Worm (Caenorhabditis elegans) whole organism, L1 larva: Measurements from ENCODE around the gene prdx-2.

Experiments used
- C16A3.4 ChIP-seq: fragments of 150-350 bp; optimal IDR thresholded peaks from 2 replicates; lab custom pipeline; 2014; ENCODE audit warnings: missing biosample characterization, missing genetic modification characterization
- Y116A8C.19 ChIP-seq: sonication (generic microtip); optimal IDR thresholded peaks from 2 replicates; lab custom pipeline; 2016; ENCODE audit warnings: missing compliant biosample characterization, missing genetic modification characterization, borderline replicate concordance
- aha-1 ChIP-seq: fragments of 150-350 bp; optimal IDR thresholded peaks from 2 replicates; lab custom pipeline; 2014; ENCODE audit warnings: missing biosample characterization, missing genetic modification characterization
- aly-2 ChIP-seq: fragments of 150-350 bp; optimal IDR thresholded peaks from 2 replicates; lab custom pipeline; 2014; ENCODE audit warnings: missing biosample characterization, missing genetic modification characterization
- blmp-1 ChIP-seq: fragments of 150-350 bp; optimal IDR thresholded peaks from 2 replicates; lab custom pipeline; 2014; ENCODE audit warnings: missing biosample characterization, missing genetic modification characterization
- ceh-63 ChIP-seq: fragments of 200-800 bp; sonication (Bioruptor generic); optimal IDR thresholded peaks from 2 replicates; lab custom pipeline; 2018; ENCODE audit warnings: mild to moderate bottlenecking, missing genetic modification characterization, missing compliant biosample characterization
- ceh-88 ChIP-seq: fragments of 200-800 bp; sonication (Bioruptor generic); IDR thresholded peaks from 2 replicates; pipeline ENCODE4 v1.3.6; 2022; ENCODE audit warnings: missing genetic modification characterization, missing compliant biosample characterization
- ces-1 ChIP-seq: fragments of 150-350 bp; optimal IDR thresholded peaks from 2 replicates; lab custom pipeline; 2014; ENCODE audit warnings: missing biosample characterization, missing genetic modification reagents, missing genetic modification characterization
- dpl-1 ChIP-seq, 3 experiments: fragments of 150-350 bp in 2 of 3; sonication (generic microtip) in 1 of 3; optimal IDR thresholded peaks; 2 replicates each; lab custom pipeline; 2014 to 2017; ENCODE audit warnings: missing biosample characterization in 3 of 3, missing genetic modification characterization in 3 of 3, missing genetic modification reagents in 3 of 3
- dsc-1 ChIP-seq: sonication (generic microtip); optimal IDR thresholded peaks from 2 replicates; lab custom pipeline; 2016; ENCODE audit warnings: mild to moderate bottlenecking, missing genetic modification characterization, missing compliant biosample characterization
- efl-1 ChIP-seq, 4 experiments: fragments of 150-350 bp; optimal IDR thresholded peaks in 3 of 4; peaks in 1 of 4; 1 replicate in 1 of 4; 2 replicates in 3 of 4; lab custom pipeline; 2014; ENCODE audit warnings: missing biosample characterization in 2 of 4, missing genetic modification characterization in 2 of 4, missing genetic modification reagents in 2 of 4
- egl-13 ChIP-seq: sonication (generic microtip); optimal IDR thresholded peaks from 2 replicates; lab custom pipeline; 2016; ENCODE audit warnings: missing genotype, missing genetic modification reagents, missing genetic modification characterization, missing compliant biosample characterization
- ets-5 ChIP-seq: fragments of 200-800 bp; sonication (Bioruptor generic); IDR thresholded peaks from 2 replicates; pipeline ENCODE4 v1.3.6; 2022; ENCODE audit warnings: missing genetic modification characterization, missing compliant biosample characterization
- fkh-10 ChIP-seq: sonication (generic microtip); optimal IDR thresholded peaks from 2 replicates; lab custom pipeline; 2017; ENCODE audit warnings: missing biosample characterization, missing genetic modification reagents, missing genetic modification characterization
- fkh-4 ChIP-seq: sonication (generic microtip); optimal IDR thresholded peaks from 2 replicates; lab custom pipeline; 2016; ENCODE audit warnings: missing compliant biosample characterization, missing genetic modification characterization, borderline replicate concordance
- fkh-8 ChIP-seq: sonication (generic microtip); optimal IDR thresholded peaks from 2 replicates; lab custom pipeline; 2016; ENCODE audit warnings: mild to moderate bottlenecking, missing genetic modification characterization, missing compliant biosample characterization
- hlh-4 ChIP-seq: sonication (generic microtip); optimal IDR thresholded peaks from 2 replicates; lab custom pipeline; 2016; ENCODE audit warnings: mild to moderate bottlenecking, missing genetic modification characterization, missing compliant biosample characterization
- hpl-2 ChIP-seq: fragments of 150-350 bp; optimal IDR thresholded peaks from 2 replicates; lab custom pipeline; 2014; ENCODE audit warnings: missing biosample characterization, missing genetic modification reagents, missing genetic modification characterization
- irx-1 ChIP-seq: sonication (generic microtip); optimal IDR thresholded peaks from 2 replicates; lab custom pipeline; 2016; ENCODE audit warnings: missing genetic modification characterization, missing compliant biosample characterization
- isw-1 ChIP-seq: fragments of 200-800 bp; sonication (Bioruptor generic); IDR thresholded peaks from 2 replicates; pipeline ENCODE4 v1.3.6; 2022; ENCODE audit warnings: missing genetic modification characterization, missing compliant biosample characterization
- lin-13 ChIP-seq: fragments of 150-350 bp; optimal IDR thresholded peaks from 2 replicates; lab custom pipeline; 2014; ENCODE audit warnings: missing biosample characterization, missing genetic modification reagents, missing genetic modification characterization
- lin-14 ChIP-seq: fragments of 200-800 bp; sonication (Bioruptor generic); optimal IDR thresholded peaks from 2 replicates; lab custom pipeline; 2018; ENCODE audit warnings: mild to moderate bottlenecking, missing genetic modification characterization, moderate library complexity, missing compliant biosample characterization
- lin-39 ChIP-seq: fragments of 150-350 bp; optimal IDR thresholded peaks from 2 replicates; lab custom pipeline; 2014; ENCODE audit warnings: missing biosample characterization, missing genetic modification reagents, missing genetic modification characterization
- lir-3 ChIP-seq: sonication (generic microtip); optimal IDR thresholded peaks from 2 replicates; lab custom pipeline; 2016; ENCODE audit warnings: mild to moderate bottlenecking, missing genetic modification characterization, moderate library complexity, missing compliant biosample characterization; ENCODE audit not compliant: poor library complexity
- lsy-2 ChIP-seq, 2 experiments: fragments of 150-350 bp; optimal IDR thresholded peaks; 2 replicates each; lab custom pipeline; 2014; ENCODE audit warnings: missing biosample characterization in 2 of 2, missing genetic modification characterization in 2 of 2
- mab-9 ChIP-seq: fragments of 200-800 bp; sonication (Bioruptor generic); IDR thresholded peaks from 2 replicates; pipeline ENCODE4 v1.3.6; 2022; ENCODE audit warnings: missing genetic modification reagents, missing genetic modification characterization, missing compliant biosample characterization
- mef-2 ChIP-seq: fragments of 150-350 bp; optimal IDR thresholded peaks from 2 replicates; lab custom pipeline; 2014; ENCODE audit warnings: missing biosample characterization, missing genetic modification characterization
- mep-1 ChIP-seq: fragments of 150-350 bp; optimal IDR thresholded peaks from 2 replicates; lab custom pipeline; 2014; ENCODE audit warnings: missing biosample characterization, missing genetic modification characterization
- nhr-11 ChIP-seq: fragments of 150-350 bp; optimal IDR thresholded peaks from 2 replicates; lab custom pipeline; 2014; ENCODE audit warnings: missing biosample characterization, missing genetic modification characterization
- nhr-20 ChIP-seq: sonication (generic microtip); optimal IDR thresholded peaks from 2 replicates; lab custom pipeline; 2016; ENCODE audit warnings: mild to moderate bottlenecking, missing genetic modification characterization, missing compliant biosample characterization
- nhr-47 ChIP-seq: sonication (generic microtip); optimal IDR thresholded peaks from 2 replicates; lab custom pipeline; 2016; ENCODE audit warnings: mild to moderate bottlenecking, missing genetic modification characterization, moderate library complexity, missing compliant biosample characterization
- nhr-71 ChIP-seq: sonication (generic microtip); optimal IDR thresholded peaks from 2 replicates; lab custom pipeline; 2016; ENCODE audit warnings: mild to moderate bottlenecking, missing genetic modification characterization, moderate library complexity, missing compliant biosample characterization
- nhr-76 ChIP-seq: sonication (generic microtip); optimal IDR thresholded peaks from 2 replicates; lab custom pipeline; 2017; ENCODE audit warnings: missing biosample characterization, missing genetic modification characterization
- pag-3 ChIP-seq: sonication (generic microtip); optimal IDR thresholded peaks from 2 replicates; lab custom pipeline; 2017; ENCODE audit warnings: missing genetic modification characterization, mild to moderate bottlenecking, missing compliant biosample characterization, antibody characterized with exemption, borderline replicate concordance; ENCODE audit not compliant: insufficient read depth
- pax-3 ChIP-seq: fragments of 200-800 bp; sonication (Bioruptor generic); optimal IDR thresholded peaks from 2 replicates; lab custom pipeline; 2018; ENCODE audit warnings: mild to moderate bottlenecking, missing genetic modification characterization, moderate library complexity, missing compliant biosample characterization
- pqm-1 ChIP-seq: sonication (generic microtip); optimal IDR thresholded peaks from 3 replicates; lab custom pipeline; 2017; ENCODE audit warnings: missing biosample characterization, missing genetic modification characterization
- sox-4 ChIP-seq: sonication (generic microtip); optimal IDR thresholded peaks from 2 replicates; lab custom pipeline; 2016; ENCODE audit warnings: missing genetic modification characterization, missing compliant biosample characterization
- sptf-1 ChIP-seq: fragments of 150-350 bp; optimal IDR thresholded peaks from 2 replicates; lab custom pipeline; 2014; ENCODE audit warnings: missing biosample characterization, missing genetic modification characterization
- swsn-7 ChIP-seq: sonication (generic microtip); optimal IDR thresholded peaks from 2 replicates; lab custom pipeline; 2016; ENCODE audit warnings: missing genetic modification characterization, missing compliant biosample characterization
- tbx-2 ChIP-seq: sonication (generic microtip); optimal IDR thresholded peaks from 2 replicates; lab custom pipeline; 2016; ENCODE audit warnings: missing genetic modification characterization, missing compliant biosample characterization
- unc-30 ChIP-seq: sonication (generic microtip); optimal IDR thresholded peaks from 2 replicates; lab custom pipeline; 2017; ENCODE audit warnings: missing biosample characterization, missing genetic modification characterization
- zag-1 ChIP-seq: fragments of 150-350 bp; optimal IDR thresholded peaks from 2 replicates; lab custom pipeline; 2014; ENCODE audit warnings: missing biosample characterization, missing genetic modification characterization
- zip-4 ChIP-seq: fragments of 200-800 bp; sonication (Bioruptor generic); optimal IDR thresholded peaks from 2 replicates; lab custom pipeline; 2018; ENCODE audit warnings: mild to moderate bottlenecking, missing genetic modification characterization, moderate library complexity, missing compliant biosample characterization
- ztf-11 ChIP-seq, 2 experiments: sonication (generic microtip); optimal IDR thresholded peaks; 2 replicates each; lab custom pipeline; 2016 to 2017; ENCODE audit warnings: missing genetic modification characterization in 2 of 2, missing biosample characterization in 1 of 2, missing compliant biosample characterization in 1 of 2
- ztf-4 ChIP-seq: fragments of 150-350 bp; optimal IDR thresholded peaks from 2 replicates; lab custom pipeline; 2014; ENCODE audit warnings: missing biosample characterization, missing genetic modification characterization

Gene prdx-2

ce11 chrII:5377467-5378238 is at the start of gene prdx-2:
prdx-2 (plus strand) TSS chrII:5378195.
- no peak for TF ChIP-seq unc-30 (tag; lab: Kevin White, UChicago)
- TF ChIP-seq Y116A8C.19, result no peak
- TF ChIP-seq blmp-1 (tag; lab: Kevin White, UChicago), result peak; percentile 88
- TF ChIP-seq efl-1 (optimal IDR thresholded peaks at IDR 0.05; lab: Kevin White, UChicago), result no peak
- TF ChIP-seq efl-1 (GFP tag; optimal IDR thresholded peaks at IDR 0.05 in 1 of 2; lab: Kevin White, UChicago), result peak in 1 of 2 experiments; percentile 40
- TF ChIP-seq lin-13, result no peak
- no peak for TF ChIP-seq zip-4
- TF ChIP-seq pax-3 (tag; lab: Kevin White, UChicago), result no peak
- no peak for TF ChIP-seq pqm-1 (tag; lab: Kevin White, UChicago)
- TF ChIP-seq lsy-2 (tag; optimal IDR thresholded peaks at IDR 0.05; lab: Kevin White, UChicago), result peak in 1 of 2 experiments; percentile 47
- TF ChIP-seq fkh-8 (tag; lab: Kevin White, UChicago), result peak; percentile 18

- TF ChIP-seq fkh-10 (GFP tag; lab: Kevin White, UChicago) (no peak), ceh-63 (GFP tag; lab: Kevin White, UChicago) (no peak), ztf-4 (tag; lab: Kevin White, UChicago) (peak; percentile 12), tbx-2 (tag; lab: Kevin White, UChicago) (no peak), ets-5 (no peak), egl-13 (tag; lab: Kevin White, UChicago) (peak; percentile 39), dpl-1 (GFP tag; optimal IDR thresholded peaks at IDR 0.05; lab: Kevin White, UChicago) (no peak), sox-4 (tag; lab: Kevin White, UChicago) (peak; percentile 1), dsc-1 (tag; lab: Kevin White, UChicago) (peak; percentile 89), nhr-71 (tag; lab: Kevin White, UChicago) (peak; percentile 75), nhr-11 (tag; lab: Kevin White, UChicago) (peak; percentile 41), ztf-11 (tag; optimal IDR thresholded peaks at IDR 0.05; lab: Kevin White, UChicago) (no peak), pax-3 (tag; lab: Kevin White, UChicago) (peak; percentile 70), lsy-2 (tag; optimal IDR thresholded peaks at IDR 0.05; lab: Kevin White, UChicago) (peak in 1 of 2 experiments; percentile 10), sptf-1 (tag; lab: Kevin White, UChicago) (no peak), zag-1 (tag; lab: Kevin White, UChicago) (no peak), fkh-8 (tag; lab: Kevin White, UChicago) (peak; percentile 84), swsn-7 (tag; lab: Kevin White, UChicago) (peak; percentile 2), hpl-2 (GFP tag; lab: Kevin White, UChicago) (no peak), nhr-76 (tag; lab: Kevin White, UChicago) (no peak), pqm-1 (tag; lab: Kevin White, UChicago) (no peak), irx-1 (no peak), nhr-47 (tag; lab: Kevin White, UChicago) (peak; percentile 60), efl-1 (optimal IDR thresholded peaks at IDR 0.05; lab: Kevin White, UChicago) (no peak), efl-1 (GFP tag; optimal IDR thresholded peaks at IDR 0.05 in 1 of 2; lab: Kevin White, UChicago) (peak in 1 of 2 experiments; percentile 36), ceh-88 (GFP tag; lab: Robert Waterston, UW) (no peak), hlh-4 (peak; percentile 9), mep-1 (tag; lab: Kevin White, UChicago) (peak; percentile 27), lin-14 (GFP tag; lab: Kevin White, UChicago) (peak; percentile 54), C16A3.4 (no peak)
Observed at ce11 chrII:5328912-5329311, 49.1 kb upstream of the prdx-2 start.

DNA sequence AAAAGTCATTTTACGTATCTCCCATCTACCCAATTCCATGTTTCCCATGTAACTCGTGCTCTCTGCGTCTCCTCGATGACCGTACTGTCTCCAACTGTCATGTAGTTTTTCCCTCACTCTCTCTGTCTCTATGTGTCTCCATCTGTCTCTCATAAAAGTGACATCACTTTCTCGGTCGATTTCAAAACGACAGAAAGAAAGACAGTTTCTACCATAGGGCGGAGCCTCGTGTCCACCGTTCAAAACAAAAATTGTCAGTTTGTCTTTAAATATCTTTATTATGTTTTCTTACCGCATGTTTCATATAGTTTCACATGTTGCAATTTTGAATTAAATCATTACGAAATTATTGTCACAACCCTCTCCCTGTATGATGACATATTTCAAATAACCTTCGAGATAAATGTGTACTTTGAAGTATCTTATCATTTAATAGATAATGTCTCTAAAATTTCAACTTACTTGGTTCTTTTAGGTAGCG is 47.7 kb upstream of the prdx-2 start:
- TF ChIP-seq fkh-4 (tag; lab: Kevin White, UChicago) (no peak), irx-1 (peak; percentile 79), lsy-2 (tag; optimal IDR thresholded peaks at IDR 0.05; lab: Kevin White, UChicago) (peak; percentile 75 to 87), ces-1 (GFP tag; lab: Kevin White, UChicago) (no peak), dsc-1 (tag; lab: Kevin White, UChicago) (peak; percentile 86), nhr-47 (tag; lab: Kevin White, UChicago) (peak; percentile 83), lir-3 (tag; lab: Kevin White, UChicago) (peak; percentile 41), lin-13 (peak; percentile 73), fkh-10 (GFP tag; lab: Kevin White, UChicago) (no peak), zag-1 (tag; lab: Kevin White, UChicago) (no peak), efl-1 (optimal IDR thresholded peaks at IDR 0.05; lab: Kevin White, UChicago) (peak; percentile 77 to 81), efl-1 (GFP tag; optimal IDR thresholded peaks at IDR 0.05 in 1 of 2; lab: Kevin White, UChicago) (peak; percentile 44 to 95), lin-39 (tag; lab: Kevin White, UChicago) (peak; percentile 22), aha-1 (tag; lab: Kevin White, UChicago) (no peak), nhr-20 (tag; lab: Kevin White, UChicago) (peak; percentile 95), aly-2 (tag; lab: Kevin White, UChicago) (no peak), pag-3 (tag; lab: Kevin White, UChicago) (no peak), isw-1 (GFP tag; lab: Robert Waterston, UW) (peak; percentile 36; the same call in 1 of the 2 replicates), mab-9 (peak; percentile 49; the same call in 1 of the 2 replicates), mef-2 (tag; lab: Kevin White, UChicago) (no peak)
